Fruit fly (Drosophila melanogaster) whole organism, prepupa: Measurements from ENCODE around the gene lilli.

Experiments
- CG16779 ChIP-seq: fragments of 200-800 bp; sonication (Bioruptor generic); optimal IDR thresholded peaks from 3 replicates; lab custom pipeline; 2017; ENCODE audit warnings: missing biosample characterization, mild to moderate bottlenecking, missing genetic modification characterization
- CG4318 ChIP-seq: fragments of 200-800 bp; sonication (Bioruptor generic); optimal IDR thresholded peaks from 3 replicates; lab custom pipeline; 2017; ENCODE audit warnings: missing biosample characterization, mild to moderate bottlenecking, missing genetic modification characterization
- CG6854 ChIP-seq: fragments of 200-800 bp; sonication (Bioruptor generic); optimal IDR thresholded peaks from 2 replicates; lab custom pipeline; 2017; ENCODE audit warnings: missing biosample characterization, mild to moderate bottlenecking, missing genetic modification characterization
- Lpt ChIP-seq: fragments of 200-800 bp; sonication (Bioruptor generic); optimal IDR thresholded peaks from 3 replicates; lab custom pipeline; 2016; ENCODE audit warnings: missing biosample characterization, missing genetic modification characterization
- OdsH ChIP-seq: fragments of 200-800 bp; sonication (Bioruptor generic); optimal IDR thresholded peaks from 3 replicates; lab custom pipeline; 2016; ENCODE audit warnings: missing biosample characterization, missing genetic modification characterization
- dac ChIP-seq: fragments of 200-800 bp; sonication (Bioruptor generic); optimal IDR thresholded peaks from 2 replicates; lab custom pipeline; 2017; ENCODE audit warnings: missing biosample characterization, mild to moderate bottlenecking, missing genetic modification characterization
- esn ChIP-seq: fragments of 200-800 bp; sonication (Bioruptor generic); optimal IDR thresholded peaks from 2 replicates; lab custom pipeline; 2016; ENCODE audit warnings: missing biosample characterization, mild to moderate bottlenecking, missing genetic modification characterization, moderate library complexity
- pdm3 ChIP-seq: fragments of 200-800 bp; sonication (Bioruptor generic); optimal IDR thresholded peaks from 3 replicates; lab custom pipeline; 2016; ENCODE audit warnings: missing biosample characterization, missing genetic modification characterization
- salr ChIP-seq, 2 experiments: fragments of 200-800 bp; sonication (Bioruptor generic); optimal IDR thresholded peaks; 3 replicates each; lab custom pipeline; 2016 to 2018; ENCODE audit warnings: missing biosample characterization in 2 of 2, missing genetic modification characterization in 2 of 2, mild to moderate bottlenecking in 1 of 2
- vri ChIP-seq: fragments of 200-800 bp; sonication (Bioruptor generic); optimal IDR thresholded peaks from 3 replicates; lab custom pipeline; 2016; ENCODE audit warnings: missing biosample characterization, mild to moderate bottlenecking, missing genetic modification characterization

DNA sequence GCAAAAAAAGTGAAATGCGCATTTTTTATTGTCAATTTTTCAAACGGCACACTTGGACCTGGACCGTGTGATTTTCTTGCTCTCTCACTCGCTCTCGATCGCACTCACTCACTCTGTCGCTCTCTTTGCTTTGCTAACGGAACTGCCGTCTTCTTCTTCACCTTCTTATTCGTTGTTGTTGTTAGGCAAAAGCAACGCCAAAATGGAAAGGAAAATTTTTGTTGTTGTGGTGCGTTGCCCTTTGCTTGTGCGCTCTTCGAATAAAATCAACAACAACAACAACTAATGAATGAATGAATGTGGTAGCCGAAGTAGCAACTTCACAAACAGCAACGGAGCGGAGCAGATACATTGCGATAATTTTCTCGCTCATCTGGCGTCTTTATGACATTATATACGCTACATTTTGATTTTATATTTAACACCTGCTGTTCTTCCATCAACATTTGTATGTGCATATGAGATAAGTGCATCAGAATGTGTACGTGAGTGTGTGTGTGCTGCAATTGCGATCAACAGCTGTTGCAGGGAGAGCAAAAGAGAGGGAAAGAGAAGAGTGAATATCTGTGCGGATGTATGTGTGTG is 3.2 kb downstream of the lilli start:
- TF ChIP-seq CG6854 (no peak), dac (GFP tag; lab: Kevin White, UChicago) (no peak), vri (peak; percentile 50), salr (GFP tag; optimal IDR thresholded peaks at IDR 0.05; lab: Kevin White, UChicago) (no peak), CG4318 (no peak), CG16779 (tag; lab: Kevin White, UChicago) (peak; percentile 45), pdm3 (no peak), OdsH (no peak), esn (GFP tag; lab: Kevin White, UChicago) (no peak), Lpt (GFP tag; lab: Kevin White, UChicago) (peak; percentile 14)
